Worm (Caenorhabditis elegans) whole organism, L2 larva: Measurements from ENCODE around the gene M02E1.4.

Experiments used
- ceh-16 ChIP-seq: fragments of 150-350 bp; optimal IDR thresholded peaks from 2 replicates; lab custom pipeline; 2014; ENCODE audit warnings: missing biosample characterization, missing genetic modification characterization
- ceh-82 ChIP-seq: fragments of 150-350 bp; optimal IDR thresholded peaks from 2 replicates; lab custom pipeline; 2014; ENCODE audit warnings: missing biosample characterization, missing genetic modification characterization
- elt-1 ChIP-seq: fragments of 150-350 bp; optimal IDR thresholded peaks from 2 replicates; lab custom pipeline; 2014; ENCODE audit warnings: missing biosample characterization, missing genetic modification characterization
- gmeb-1 ChIP-seq: fragments of 150-350 bp; optimal IDR thresholded peaks from 2 replicates; lab custom pipeline; 2014; ENCODE audit warnings: missing biosample characterization, missing genetic modification characterization
- nhr-10 ChIP-seq: sonication (generic microtip); optimal IDR thresholded peaks from 2 replicates; lab custom pipeline; 2017; ENCODE audit warnings: missing biosample characterization, missing genetic modification characterization
- sem-4 ChIP-seq: fragments of 150-350 bp; optimal IDR thresholded peaks from 2 replicates; lab custom pipeline; 2014; ENCODE audit warnings: missing biosample characterization, missing genetic modification reagents, missing genetic modification characterization
- unc-39 ChIP-seq: fragments of 150-350 bp; optimal IDR thresholded peaks from 2 replicates; lab custom pipeline; 2014; ENCODE audit warnings: missing biosample characterization, missing genetic modification characterization
- zag-1 ChIP-seq: fragments of 150-350 bp; optimal IDR thresholded peaks from 2 replicates; lab custom pipeline; 2014; ENCODE audit warnings: missing biosample characterization, missing genetic modification characterization
- ztf-11 ChIP-seq: sonication (generic microtip); optimal IDR thresholded peaks from 2 replicates; lab custom pipeline; 2017; ENCODE audit warnings: missing biosample characterization, missing genetic modification characterization
- ztf-4 ChIP-seq: fragments of 150-350 bp; optimal IDR thresholded peaks from 2 replicates; lab custom pipeline; 2014; ENCODE audit warnings: missing biosample characterization, missing genetic modification characterization

ce11 chrX:295726-296125 lies 17.3 kb upstream of the M02E1.4 start:
- TF ChIP-seq unc-39 (tag; lab: Kevin White, UChicago): no peak
- TF ChIP-seq zag-1 (tag; lab: Kevin White, UChicago): no peak
- no peak for TF ChIP-seq ceh-16 (tag; lab: Kevin White, UChicago)
- no peak for TF ChIP-seq gmeb-1 (tag; lab: Kevin White, UChicago)
- no peak for TF ChIP-seq ceh-82 (tag; lab: Kevin White, UChicago)
- TF ChIP-seq nhr-10 (tag; lab: Kevin White, UChicago): no peak
- no peak for TF ChIP-seq sem-4 (tag; lab: Kevin White, UChicago)
- no peak for TF ChIP-seq elt-1 (tag; lab: Kevin White, UChicago)
- no peak for TF ChIP-seq ztf-4
- no peak for TF ChIP-seq ztf-11 (tag; lab: Kevin White, UChicago)
